Worm (Caenorhabditis elegans) whole organism, young adult: Measurements from ENCODE around the gene C32B5.7.

Experiments used
- efl-1 ChIP-seq: fragments of 150-350 bp; optimal IDR thresholded peaks from 2 replicates; lab custom pipeline; 2014; ENCODE audit warnings: missing biosample characterization, missing genetic modification reagents, missing genetic modification characterization
- egl-18 ChIP-seq: fragments of 200-800 bp; sonication (Bioruptor generic); IDR thresholded peaks from 2 replicates; pipeline ENCODE4 v1.3.6; 2022; ENCODE audit warnings: missing genetic modification reagents, missing genetic modification characterization, missing compliant biosample characterization
- snpc-4 ChIP-seq, 5 experiments: fragments of 150-350 bp in 1 of 5; sonication (generic microtip) in 4 of 5; optimal IDR thresholded peaks; 2 replicates each; lab custom pipeline; 2014 to 2018; ENCODE audit warnings: missing genetic modification characterization in 5 of 5, missing biosample characterization in 3 of 5, antibody characterized with exemption in 2 of 5, mild to moderate bottlenecking in 2 of 5, missing compliant biosample characterization in 2 of 5, missing genotype in 2 of 5, moderate library complexity in 2 of 5, missing genetic modification reagents in 1 of 5
- zim-3 ChIP-seq: sonication (generic microtip); optimal IDR thresholded peaks from 2 replicates; lab custom pipeline; 2017; ENCODE audit warnings: mild to moderate bottlenecking, missing genetic modification characterization, moderate library complexity, missing compliant biosample characterization

- TF ChIP-seq efl-1 (GFP tag; lab: Kevin White, UChicago), result no peak
- no peak for TF ChIP-seq snpc-4 (GFP tag; optimal IDR thresholded peaks at IDR 0.05; lab: Kevin White, UChicago)
- TF ChIP-seq snpc-4 (tag; optimal IDR thresholded peaks at IDR 0.05; lab: Kevin White, UChicago), result no peak
- no peak for TF ChIP-seq zim-3 (tag; lab: Kevin White, UChicago)
- TF ChIP-seq egl-18 (GFP tag; lab: Robert Waterston, UW), result no peak
Measured at ce11 chrII:958618-959017, 1.7 kb upstream of the C32B5.7 start, which contains the start of gene sdz-4.
